Worm (Caenorhabditis elegans): ENCODE data around the gene nhr-103.

Gene nhr-103

ce11 chrV:2271750-2272149 lies 46.5 kb downstream of the nhr-103 start, which contains the start of gene Y5H2A.1:
Gene Y5H2A.1 (minus strand): TSS chrV:2271850.
- no peak for TF ChIP-seq snpc-4 (tag; optimal IDR thresholded peaks at IDR 0.05)
- no peak for TF ChIP-seq ceh-16 (tag; optimal IDR thresholded peaks at IDR 0.05)
- TF ChIP-seq elt-2 (tag; optimal IDR thresholded peaks at IDR 0.05): no peak
- TF ChIP-seq daf-12 (tag; optimal IDR thresholded peaks at IDR 0.05): no peak
- TF ChIP-seq nfya-1 (tag; optimal IDR thresholded peaks at IDR 0.05; ENCODE audit: insufficient read depth): no peak
- no peak for TF ChIP-seq fos-1 (tag; optimal IDR thresholded peaks at IDR 0.05)
- no peak for TF ChIP-seq lin-39 (tag; optimal IDR thresholded peaks at IDR 0.05)
- TF ChIP-seq ama-1 (optimal IDR thresholded peaks at IDR 0.05): no peak
- no peak for TF ChIP-seq nhr-237 (tag; optimal IDR thresholded peaks at IDR 0.05)
- no peak for TF ChIP-seq sea-2 (GFP tag; optimal IDR thresholded peaks at IDR 0.05)
- no peak for TF ChIP-seq ceh-82 (tag; optimal IDR thresholded peaks at IDR 0.05)
- TF ChIP-seq ZK546.5 (tag; optimal IDR thresholded peaks at IDR 0.05): no peak
- TF ChIP-seq hmg-11 (tag; optimal IDR thresholded peaks at IDR 0.05): no peak
- no peak for TF ChIP-seq fkh-2 (tag; optimal IDR thresholded peaks at IDR 0.05)

ce11 chrV:2274253-2274892 lies 49.1 kb downstream of the nhr-103 start, which contains the start of the genes Y5H2A.4 and abu-4:
Gene Y5H2A.4 (minus strand): TSS chrV:2274353.
Gene abu-4 (plus strand): TSS chrV:2274842.
- no peak for TF ChIP-seq ceh-82 (tag; optimal IDR thresholded peaks at IDR 0.05)
- no peak for TF ChIP-seq snpc-4 (tag; optimal IDR thresholded peaks at IDR 0.05)
- TF ChIP-seq unc-39 (tag; optimal IDR thresholded peaks at IDR 0.05): no peak
- TF ChIP-seq ZK546.5 (tag; optimal IDR thresholded peaks at IDR 0.05): no peak
- no peak for TF ChIP-seq ama-1 (optimal IDR thresholded peaks at IDR 0.05)
- TF ChIP-seq nfya-1 (tag; optimal IDR thresholded peaks at IDR 0.05; ENCODE audit: insufficient read depth): no peak
- no peak for TF ChIP-seq ceh-9 (tag; optimal IDR thresholded peaks at IDR 0.05)

Measured in whole organism, L3 larva.